Fruit fly (Drosophila melanogaster): ENCODE results near the gene CG5196.

DNA sequence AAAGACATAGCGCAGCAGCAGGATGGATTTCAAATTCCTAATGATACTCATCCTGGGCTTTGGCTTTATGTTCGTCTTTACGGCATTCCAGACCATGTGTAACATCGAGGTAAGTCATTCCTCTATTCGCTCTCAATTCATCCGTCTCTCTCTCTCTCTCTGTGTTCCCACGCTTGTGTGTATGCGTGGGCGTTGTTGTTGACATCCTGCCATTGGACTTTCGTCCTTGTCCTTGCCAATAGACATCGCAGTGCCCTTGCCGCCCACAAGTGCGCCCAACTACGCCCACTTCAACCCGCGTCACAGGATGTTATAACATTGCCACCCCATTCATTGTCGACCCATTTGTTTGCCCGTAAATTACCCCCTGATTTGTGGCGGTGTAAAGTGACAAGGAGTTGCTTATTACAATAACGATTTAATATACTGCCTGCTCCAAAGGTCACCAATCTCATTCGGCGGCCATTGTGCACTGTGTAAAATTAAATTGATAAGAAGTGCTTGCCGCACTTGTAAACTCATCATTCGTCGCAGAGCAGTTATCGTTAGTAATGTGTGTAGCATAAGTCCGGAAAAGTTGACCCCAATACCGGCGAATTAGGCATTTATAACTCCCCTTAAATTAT, 41.6 kb downstream of the CG5196 start:
- TF ChIP-seq pan (optimal IDR thresholded peaks at IDR 0.05) = no peak
- no peak for TF ChIP-seq rgr (GFP tag; optimal IDR thresholded peaks at IDR 0.05)
- no peak for TF ChIP-seq psq (GFP tag; optimal IDR thresholded peaks at IDR 0.05)
- TF ChIP-seq OdsH (GFP tag; optimal IDR thresholded peaks at IDR 0.05) = no peak
- no peak for TF ChIP-seq br (GFP tag; optimal IDR thresholded peaks at IDR 0.05)
- TF ChIP-seq Rel (GFP tag; optimal IDR thresholded peaks at IDR 0.05) = no peak
- TF ChIP-seq Rel (tag; optimal IDR thresholded peaks at IDR 0.05) = no peak
- TF ChIP-seq Hnf4 (GFP tag; optimal IDR thresholded peaks at IDR 0.05) = no peak
- TF ChIP-seq sage (GFP tag; optimal IDR thresholded peaks at IDR 0.05) = no peak
- no peak for TF ChIP-seq Myc (optimal IDR thresholded peaks at IDR 0.05)
- no peak for TF ChIP-seq Mio (GFP tag; optimal IDR thresholded peaks at IDR 0.05)
- no peak for TF ChIP-seq jim (GFP tag; optimal IDR thresholded peaks at IDR 0.05)
- no peak for TF ChIP-seq Abd-B (GFP tag; optimal IDR thresholded peaks at IDR 0.05)
- TF ChIP-seq CG32264 (GFP tag; optimal IDR thresholded peaks at IDR 0.05) = no peak
- TF ChIP-seq dl (GFP tag; optimal IDR thresholded peaks at IDR 0.05; ENCODE audit: insufficient read depth in 1 of 2, partially characterized antibody in 2 of 2) = no peak
